ENCODE assay signal across 1 fruit fly cellular context in genomic region chr3L:18212237-18212653, dm6.
TF ChIP-seq lines count a peak whose summit lies in the region.

No protein-coding gene starts in this region.

TF ChIP-seq in whole organism, embryonic, 481 proteins besides CTCF, POLR2A, EP300 and RAD21 (continued from another document and continues in another):
- no peak for TF ChIP-seq sima (GFP tag; optimal IDR thresholded peaks at IDR 0.05; lab: Kevin White, UChicago)
- TF ChIP-seq D19B (GFP tag; optimal IDR thresholded peaks at IDR 0.05; lab: Kevin White, UChicago) = peak; percentile 90
- TF ChIP-seq CG6854 (GFP tag; optimal IDR thresholded peaks at IDR 0.05; lab: Kevin White, UChicago) = peak; percentile 7
- peak; percentile 80 for TF ChIP-seq CG2889 (GFP tag; IDR thresholded peaks at IDR 0.05; lab: Robert Waterston, UW)
- TF ChIP-seq Side (GFP tag; optimal IDR thresholded peaks at IDR 0.05; lab: Kevin White, UChicago) = peak; percentile 67
- peak; percentile 93 for TF ChIP-seq Drgx (GFP tag; IDR thresholded peaks at IDR 0.05; lab: Robert Waterston, UW)
- no peak for TF ChIP-seq CG4282 (GFP tag; optimal IDR thresholded peaks at IDR 0.05; lab: Kevin White, UChicago)
- TF ChIP-seq otp (GFP tag; IDR thresholded peaks at IDR 0.05; lab: Robert Waterston, UW) = peak; percentile 92
- TF ChIP-seq da (GFP tag; optimal IDR thresholded peaks at IDR 0.05; lab: Kevin White, UChicago) = no peak
- TF ChIP-seq CG18011 (GFP tag; optimal IDR thresholded peaks at IDR 0.05; lab: Kevin White, UChicago) = no peak
- TF ChIP-seq TFAM (GFP tag; optimal IDR thresholded peaks at IDR 0.05; lab: Kevin White, UChicago) = no peak
- TF ChIP-seq CG43689 (GFP tag; IDR thresholded peaks at IDR 0.05; lab: Robert Waterston, UW) = peak; percentile 85
- TF ChIP-seq CG12659 (GFP tag; optimal IDR thresholded peaks at IDR 0.05; lab: Kevin White, UChicago) = peak; percentile 64
- peak; percentile 67 for TF ChIP-seq CG18599 (GFP tag; optimal IDR thresholded peaks at IDR 0.05; lab: Kevin White, UChicago)
- peak; percentile 16 for TF ChIP-seq repo (GFP tag; optimal IDR thresholded peaks at IDR 0.05; lab: Kevin White, UChicago)
- TF ChIP-seq danr (GFP tag; IDR thresholded peaks at IDR 0.05; lab: Robert Waterston, UW) = peak; percentile 86
- TF ChIP-seq Ravus (GFP tag; IDR thresholded peaks at IDR 0.05; lab: Robert Waterston, UW) = peak; percentile 66
- TF ChIP-seq CG2116 (GFP tag; optimal IDR thresholded peaks at IDR 0.05; lab: Kevin White, UChicago) = peak; percentile 13
- no peak for TF ChIP-seq CG14860 (GFP tag; IDR thresholded peaks at IDR 0.05; lab: Robert Waterston, UW; ENCODE audit: partially characterized antibody)
- no peak for TF ChIP-seq CG17186 (GFP tag; optimal IDR thresholded peaks at IDR 0.05; lab: Kevin White, UChicago)
- peak; percentile 6 for TF ChIP-seq fd102C (GFP tag; optimal IDR thresholded peaks at IDR 0.05; lab: Kevin White, UChicago)
- peak; percentile 8 for TF ChIP-seq dm (GFP tag; optimal IDR thresholded peaks at IDR 0.05; lab: Kevin White, UChicago)
- peak; percentile 43 for TF ChIP-seq CG13123 (GFP tag; optimal IDR thresholded peaks at IDR 0.05; lab: Kevin White, UChicago)
- TF ChIP-seq prd (optimal IDR thresholded peaks at IDR 0.05; lab: Kevin White, UChicago) = no peak
- TF ChIP-seq prd (GFP tag; IDR thresholded peaks at IDR 0.05; lab: Robert Waterston, UW) = peak; percentile 95
- TF ChIP-seq CG13424 (tag; optimal IDR thresholded peaks at IDR 0.05; lab: Kevin White, UChicago) = peak; percentile 69
- TF ChIP-seq CG2712 (tag; optimal IDR thresholded peaks at IDR 0.05; lab: Kevin White, UChicago) = peak; percentile 85
- peak; percentile 69 for TF ChIP-seq grau (tag; optimal IDR thresholded peaks at IDR 0.05; lab: Kevin White, UChicago)
- TF ChIP-seq MBD-R2 (GFP tag; IDR thresholded peaks at IDR 0.05; lab: Robert Waterston, UW) = peak; percentile 64
- no peak; the same call in 1 of the 3 replicates for TF ChIP-seq CG11456 (GFP tag; IDR thresholded peaks at IDR 0.05; lab: Robert Waterston, UW)
- TF ChIP-seq CG8924 (tag; optimal IDR thresholded peaks at IDR 0.05; lab: Kevin White, UChicago) = peak; percentile 77
- TF ChIP-seq chn (GFP tag; optimal IDR thresholded peaks at IDR 0.05; lab: Kevin White, UChicago) = peak; percentile 51
- TF ChIP-seq gce (GFP tag; IDR thresholded peaks at IDR 0.05; lab: Robert Waterston, UW) = peak; percentile 92
- no peak for TF ChIP-seq NK7.1 (GFP tag; optimal IDR thresholded peaks at IDR 0.05; lab: Kevin White, UChicago)
- TF ChIP-seq CG12155 (GFP tag; optimal IDR thresholded peaks at IDR 0.05; lab: Kevin White, UChicago) = peak; percentile 48
- TF ChIP-seq pum (GFP tag; optimal IDR thresholded peaks at IDR 0.05; lab: Kevin White, UChicago) = peak; percentile 59
- peak; percentile 66 for TF ChIP-seq HHEX (GFP tag; optimal IDR thresholded peaks at IDR 0.05; lab: Kevin White, UChicago)
- TF ChIP-seq ERR (GFP tag; optimal IDR thresholded peaks at IDR 0.05; lab: Kevin White, UChicago) = no peak
- TF ChIP-seq Poxn (GFP tag; IDR thresholded peaks at IDR 0.05; lab: Robert Waterston, UW) = no peak
- TF ChIP-seq Hr78 (GFP tag; optimal IDR thresholded peaks at IDR 0.05; lab: Kevin White, UChicago) = peak in 1 of 2 experiments; percentile 30
- peak; percentile 45 for TF ChIP-seq sqz (GFP tag; optimal IDR thresholded peaks at IDR 0.05; lab: Kevin White, UChicago)
- TF ChIP-seq CG9609 (GFP tag; optimal IDR thresholded peaks at IDR 0.05; lab: Kevin White, UChicago) = peak; percentile 10
- peak; percentile 91 for TF ChIP-seq gsb-n (tag; optimal IDR thresholded peaks at IDR 0.05; lab: Kevin White, UChicago)
- TF ChIP-seq CG31365 (tag; optimal IDR thresholded peaks at IDR 0.05; lab: Kevin White, UChicago) = peak; percentile 14
- TF ChIP-seq insv (GFP tag; optimal IDR thresholded peaks at IDR 0.05; lab: Kevin White, UChicago) = no peak
- TF ChIP-seq Oli (tag; optimal IDR thresholded peaks at IDR 0.05; lab: Kevin White, UChicago) = peak; percentile 69
- TF ChIP-seq mirr (GFP tag; optimal IDR thresholded peaks at IDR 0.05; lab: Kevin White, UChicago) = no peak
- TF ChIP-seq tx (GFP tag; optimal IDR thresholded peaks at IDR 0.05; lab: Kevin White, UChicago) = peak; percentile 48
- TF ChIP-seq gfzf (GFP tag; optimal IDR thresholded peaks at IDR 0.05; lab: Kevin White, UChicago) = no peak
- peak; percentile 74 for TF ChIP-seq ind (GFP tag; optimal IDR thresholded peaks at IDR 0.05; lab: Kevin White, UChicago)
- TF ChIP-seq Deaf1 (tag; optimal IDR thresholded peaks at IDR 0.05; lab: Kevin White, UChicago) = peak; percentile 29
- no peak for TF ChIP-seq bigmax (GFP tag; optimal IDR thresholded peaks at IDR 0.05; lab: Kevin White, UChicago)
- TF ChIP-seq BtbVII (GFP tag; optimal IDR thresholded peaks at IDR 0.05; lab: Kevin White, UChicago) = peak; percentile 15
- TF ChIP-seq CG10462 (GFP tag; optimal IDR thresholded peaks at IDR 0.05; lab: Kevin White, UChicago) = peak; percentile 16
- peak; percentile 37 for TF ChIP-seq Jarid2 (GFP tag; optimal IDR thresholded peaks at IDR 0.05; lab: Kevin White, UChicago)
- peak; percentile 94 for TF ChIP-seq CG32767 (GFP tag; IDR thresholded peaks at IDR 0.05; lab: Robert Waterston, UW)
- TF ChIP-seq Rfx (GFP tag; IDR thresholded peaks at IDR 0.05; lab: Robert Waterston, UW) = peak; percentile 88
- no peak for TF ChIP-seq Hey (tag; optimal IDR thresholded peaks at IDR 0.05; lab: Kevin White, UChicago)
- peak; percentile 67 for TF ChIP-seq dmrt11E (tag; optimal IDR thresholded peaks at IDR 0.05; lab: Kevin White, UChicago)
- TF ChIP-seq cato (GFP tag; optimal IDR thresholded peaks at IDR 0.05; lab: Kevin White, UChicago; ENCODE audit: borderline replicate concordance) = no peak
- TF ChIP-seq E2f1 (GFP tag; IDR thresholded peaks at IDR 0.05; lab: Robert Waterston, UW) = peak; percentile 90
- peak; percentile 73 for TF ChIP-seq wdn (GFP tag; IDR thresholded peaks at IDR 0.05; lab: Robert Waterston, UW)
- no peak for TF ChIP-seq hbn (GFP tag; IDR thresholded peaks at IDR 0.05; lab: Robert Waterston, UW; ENCODE audit: partially characterized antibody)
- no peak for TF ChIP-seq B-H2 (GFP tag; optimal IDR thresholded peaks at IDR 0.05; lab: Kevin White, UChicago)
- no peak for TF ChIP-seq CG16813 (GFP tag; IDR thresholded peaks at IDR 0.05; lab: Robert Waterston, UW; ENCODE audit: partially characterized antibody)
- TF ChIP-seq Atf3 (GFP tag; optimal IDR thresholded peaks at IDR 0.05; lab: Kevin White, UChicago) = peak; percentile 27
- no peak for TF ChIP-seq eyg (GFP tag; optimal IDR thresholded peaks at IDR 0.05; lab: Kevin White, UChicago)
- TF ChIP-seq CkIIα-i1 (GFP tag; IDR thresholded peaks at IDR 0.05; lab: Robert Waterston, UW) = 0 out of 2 replicates have a peak, but pooled peaks have one; percentile 34
- peak; percentile 17 for TF ChIP-seq D19A (tag; optimal IDR thresholded peaks at IDR 0.05; lab: Kevin White, UChicago)
- peak; percentile 74 for TF ChIP-seq Hr3 (GFP tag; optimal IDR thresholded peaks at IDR 0.05; lab: Kevin White, UChicago)
- TF ChIP-seq pita (GFP tag; optimal IDR thresholded peaks at IDR 0.05; lab: Kevin White, UChicago) = no peak
- peak; percentile 61 for TF ChIP-seq CG10654 (GFP tag; optimal IDR thresholded peaks at IDR 0.05; lab: Kevin White, UChicago)
- peak; percentile 64 for TF ChIP-seq ewg (GFP tag; optimal IDR thresholded peaks at IDR 0.05; lab: Kevin White, UChicago)
- peak; percentile 91 for TF ChIP-seq CG14441 (GFP tag; IDR thresholded peaks at IDR 0.05; lab: Robert Waterston, UW)
- no peak for TF ChIP-seq br (optimal IDR thresholded peaks at IDR 0.05; lab: Kevin White, UChicago)
- TF ChIP-seq CG4424 (GFP tag; optimal IDR thresholded peaks at IDR 0.05; lab: Kevin White, UChicago) = peak; percentile 71
- TF ChIP-seq slp2 (GFP tag; optimal IDR thresholded peaks at IDR 0.05; lab: Kevin White, UChicago) = peak; percentile 28
- TF ChIP-seq PHDP (tag; optimal IDR thresholded peaks at IDR 0.05; lab: Kevin White, UChicago) = peak; percentile 58
- TF ChIP-seq luna (GFP tag; optimal IDR thresholded peaks at IDR 0.05; lab: Kevin White, UChicago) = no peak
- TF ChIP-seq Scr (GFP tag; IDR thresholded peaks at IDR 0.05; lab: Robert Waterston, UW; ENCODE audit: partially characterized antibody) = no peak
- peak in 1 of 2 experiments; percentile 82 for TF ChIP-seq Eip74EF (GFP tag; optimal IDR thresholded peaks at IDR 0.05; lab: Kevin White, UChicago)
- peak in 1 of 3 experiments; percentile 34 for TF ChIP-seq Stat92E (GFP tag; optimal IDR thresholded peaks at IDR 0.05; lab: Kevin White, UChicago)
- peak; percentile 28 for TF ChIP-seq CG8944 (GFP tag; optimal IDR thresholded peaks at IDR 0.05; lab: Kevin White, UChicago)
- peak; percentile 88 for TF ChIP-seq esg (GFP tag; conservative IDR thresholded peaks at IDR 0.05; lab: Robert Waterston, UW)
- no peak for TF ChIP-seq btn (GFP tag; optimal IDR thresholded peaks at IDR 0.05; lab: Kevin White, UChicago)
- TF ChIP-seq lov (optimal IDR thresholded peaks at IDR 0.05; lab: Kevin White, UChicago) = no peak
- peak; percentile 93 for TF ChIP-seq lov (GFP tag; IDR thresholded peaks at IDR 0.05; lab: Robert Waterston, UW)
- peak; percentile 78 for TF ChIP-seq CG32532 (GFP tag; IDR thresholded peaks at IDR 0.05; lab: Robert Waterston, UW)
- TF ChIP-seq CG13287 (GFP tag; IDR thresholded peaks at IDR 0.05; lab: Robert Waterston, UW; ENCODE audit: partially characterized antibody) = no peak
- TF ChIP-seq kah (GFP tag; optimal IDR thresholded peaks at IDR 0.05; lab: Kevin White, UChicago) = peak; percentile 17
- TF ChIP-seq CG18262 (tag; optimal IDR thresholded peaks at IDR 0.05; lab: Kevin White, UChicago) = peak; percentile 83
- TF ChIP-seq Sry-δ (GFP tag; optimal IDR thresholded peaks at IDR 0.05; lab: Kevin White, UChicago) = peak; percentile 6
- no peak for TF ChIP-seq Doc3 (GFP tag; IDR thresholded peaks at IDR 0.05; lab: Robert Waterston, UW; ENCODE audit: partially characterized antibody)
- TF ChIP-seq Opbp (GFP tag; IDR thresholded peaks at IDR 0.05; lab: Robert Waterston, UW; ENCODE audit: partially characterized antibody) = no peak
- peak; percentile 95 for TF ChIP-seq row (GFP tag; IDR thresholded peaks at IDR 0.05; lab: Robert Waterston, UW)
- peak; percentile 94; the same call in 2 of the 3 replicates for TF ChIP-seq CG34422 (GFP tag; IDR thresholded peaks at IDR 0.05; lab: Robert Waterston, UW)
- TF ChIP-seq CG12391 (tag; optimal IDR thresholded peaks at IDR 0.05; lab: Kevin White, UChicago) = peak; percentile 69
- TF ChIP-seq pnt (GFP tag; optimal IDR thresholded peaks at IDR 0.05; lab: Kevin White, UChicago) = peak; percentile 37
- peak; percentile 88 for TF ChIP-seq Nf-YA (GFP tag; IDR thresholded peaks at IDR 0.05; lab: Robert Waterston, UW)
- peak; percentile 63 for TF ChIP-seq CG1233 (GFP tag; optimal IDR thresholded peaks at IDR 0.05; lab: Kevin White, UChicago)
- peak; percentile 43 for TF ChIP-seq nerfin-1 (tag; optimal IDR thresholded peaks at IDR 0.05; lab: Kevin White, UChicago)
- TF ChIP-seq CG2875 (GFP tag; optimal IDR thresholded peaks at IDR 0.05; lab: Kevin White, UChicago) = peak; percentile 83
- peak; percentile 94 for TF ChIP-seq HLH3B (GFP tag; IDR thresholded peaks at IDR 0.05; lab: Robert Waterston, UW)
- TF ChIP-seq CG11696 (GFP tag; IDR thresholded peaks at IDR 0.05; lab: Robert Waterston, UW) = peak; percentile 83
- TF ChIP-seq Oaz (GFP tag; IDR thresholded peaks at IDR 0.05; lab: Robert Waterston, UW) = peak; percentile 88
- TF ChIP-seq z (GFP tag; IDR thresholded peaks at IDR 0.05; lab: Robert Waterston, UW) = peak; percentile 55; the same call in 1 of the 3 replicates
- peak; percentile 14 for TF ChIP-seq mam (GFP tag; optimal IDR thresholded peaks at IDR 0.05; lab: Kevin White, UChicago)
- no peak for TF ChIP-seq Fer2 (tag; optimal IDR thresholded peaks at IDR 0.05; lab: Kevin White, UChicago)
- TF ChIP-seq Hsf (GFP tag; optimal IDR thresholded peaks at IDR 0.05; lab: Kevin White, UChicago) = peak; percentile 51
- TF ChIP-seq CG8478 (optimal IDR thresholded peaks at IDR 0.05; lab: Kevin White, UChicago) = no peak
- peak; percentile 51 for TF ChIP-seq CG15601 (tag; optimal IDR thresholded peaks at IDR 0.05; lab: Kevin White, UChicago)
- TF ChIP-seq ssp (GFP tag; IDR thresholded peaks at IDR 0.05; lab: Robert Waterston, UW) = peak; percentile 82
- no peak for TF ChIP-seq CG9876 (GFP tag; optimal IDR thresholded peaks at IDR 0.05; lab: Kevin White, UChicago)
- peak; percentile 46 for TF ChIP-seq Fer3 (tag; optimal IDR thresholded peaks at IDR 0.05; lab: Kevin White, UChicago)
- peak; percentile 28 for TF ChIP-seq CG15073 (GFP tag; optimal IDR thresholded peaks at IDR 0.05; lab: Kevin White, UChicago)
- peak; percentile 69; the same call in 2 of the 3 replicates for TF ChIP-seq CG11560 (tag; IDR thresholded peaks at IDR 0.05; lab: Robert Waterston, UW)
- no peak; the same call in 1 of the 2 replicates for TF ChIP-seq Doc2 (GFP tag; IDR thresholded peaks at IDR 0.05; lab: Robert Waterston, UW)
- no peak for TF ChIP-seq hb (GFP tag; IDR thresholded peaks at IDR 0.05; lab: Robert Waterston, UW; ENCODE audit: partially characterized antibody)
- TF ChIP-seq CG2120 (GFP tag; optimal IDR thresholded peaks at IDR 0.05; lab: Kevin White, UChicago) = peak; percentile 45
- peak; percentile 95 for TF ChIP-seq ara (GFP tag; IDR thresholded peaks at IDR 0.05; lab: Robert Waterston, UW)
- TF ChIP-seq CG13296 (GFP tag; optimal IDR thresholded peaks at IDR 0.05; lab: Kevin White, UChicago) = peak; percentile 40
- TF ChIP-seq gcm2 (GFP tag; optimal IDR thresholded peaks at IDR 0.05; lab: Kevin White, UChicago) = peak; percentile 69
- TF ChIP-seq az2 (GFP tag; optimal IDR thresholded peaks at IDR 0.05; lab: Kevin White, UChicago) = peak; percentile 80
- no peak for TF ChIP-seq amos (GFP tag; IDR thresholded peaks at IDR 0.05; lab: Robert Waterston, UW; ENCODE audit: partially characterized antibody)
- TF ChIP-seq CG14965 (GFP tag; optimal IDR thresholded peaks at IDR 0.05; lab: Kevin White, UChicago; ENCODE audit: borderline replicate concordance) = no peak
- TF ChIP-seq CG15269 (tag; optimal IDR thresholded peaks at IDR 0.05; lab: Kevin White, UChicago) = peak; percentile 74
- no peak for TF ChIP-seq fru (optimal IDR thresholded peaks at IDR 0.05; lab: Kevin White, UChicago)
- peak; percentile 35 for TF ChIP-seq fd64A (GFP tag; optimal IDR thresholded peaks at IDR 0.05; lab: Kevin White, UChicago)
- peak; percentile 70 for TF ChIP-seq CG1603 (tag; optimal IDR thresholded peaks at IDR 0.05; lab: Kevin White, UChicago)
- peak; percentile 92 for TF ChIP-seq Aef1 (GFP tag; IDR thresholded peaks at IDR 0.05; lab: Robert Waterston, UW)
- peak; percentile 94 for TF ChIP-seq Ptx1 (GFP tag; IDR thresholded peaks at IDR 0.05; lab: Robert Waterston, UW)
- peak; percentile 81 for TF ChIP-seq CG10979 (tag; optimal IDR thresholded peaks at IDR 0.05; lab: Kevin White, UChicago)
